Worm (Caenorhabditis elegans): ENCODE results near the gene pycr-4.

ce11 chrIV:7521591-7521990 is 44.5 kb upstream of the pycr-4 start:
- TF ChIP-seq sea-1 (GFP tag; conservative IDR thresholded peaks at IDR 0.05): no peak
- no peak for TF ChIP-seq ceh-36 (tag; optimal IDR thresholded peaks at IDR 0.05)
- TF ChIP-seq B0310.2 (tag; optimal IDR thresholded peaks at IDR 0.05): no peak
- no peak for TF ChIP-seq ama-1 (optimal IDR thresholded peaks at IDR 0.05)

Data from whole organism, early embryonic.